Fruit fly (Drosophila melanogaster) whole organism, embryonic: ENCODE measurements around the gene CG5104.

Source experiments
- CG10147 ChIP-seq: fragments of 200-800 bp; sonication (Bioruptor generic); optimal IDR thresholded peaks from 2 replicates; lab custom pipeline; 2019; ENCODE audit warnings: missing biosample characterization, mild to moderate bottlenecking, missing genetic modification characterization, moderate library complexity
- CG11398 ChIP-seq: fragments of 200-800 bp; sonication (Bioruptor generic); optimal IDR thresholded peaks from 2 replicates; lab custom pipeline; 2016; ENCODE audit warnings: missing biosample characterization, missing genetic modification characterization
- CG11696 ChIP-seq: fragments of 200-800 bp; sonication (Bioruptor generic); IDR thresholded peaks from 2 replicates; pipeline ENCODE4 v1.3.6; 2022; ENCODE audit warnings: missing biosample characterization, missing genetic modification characterization
- CG11723 ChIP-seq: fragments of 200-800 bp; sonication (Bioruptor generic); optimal IDR thresholded peaks from 2 replicates; lab custom pipeline; 2017; ENCODE audit warnings: missing biosample characterization, mild to moderate bottlenecking, missing genetic modification characterization
- CG12299 ChIP-seq: fragments of 200-800 bp; sonication (Bioruptor generic); optimal IDR thresholded peaks from 2 replicates; lab custom pipeline; 2018; ENCODE audit warnings: missing biosample characterization, mild to moderate bottlenecking, missing genetic modification characterization
- CG13296 ChIP-seq: fragments of 200-800 bp; sonication (Bioruptor generic); optimal IDR thresholded peaks from 3 replicates; lab custom pipeline; 2018; ENCODE audit warnings: missing biosample characterization, mild to moderate bottlenecking, missing genetic modification characterization
- CG14860 ChIP-seq: fragments of 200-800 bp; sonication (Bioruptor generic); IDR thresholded peaks from 3 replicates; pipeline ENCODE4 v1.3.6; 2022; ENCODE audit warnings: missing biosample characterization, missing genetic modification characterization; ENCODE audit not compliant: partially characterized antibody
- CG15601 ChIP-seq: fragments of 200-800 bp; sonication (Bioruptor generic); optimal IDR thresholded peaks from 3 replicates; lab custom pipeline; 2019; ENCODE audit warnings: missing biosample characterization, mild to moderate bottlenecking, missing genetic modification characterization, moderate library complexity
- CG16813 ChIP-seq: fragments of 200-800 bp; sonication (Bioruptor generic); IDR thresholded peaks from 3 replicates; pipeline ENCODE4 v1.3.6; 2022; ENCODE audit warnings: missing biosample characterization, missing genetic modification characterization; ENCODE audit not compliant: partially characterized antibody
- CG17361 ChIP-seq: fragments of 200-800 bp; sonication (Bioruptor generic); IDR thresholded peaks from 3 replicates; pipeline ENCODE4 v1.3.6; 2022; ENCODE audit warnings: missing biosample characterization, missing genetic modification characterization
- CG17802 ChIP-seq: fragments of 200-800 bp; sonication (Bioruptor generic); optimal IDR thresholded peaks from 2 replicates; lab custom pipeline; 2018; ENCODE audit warnings: missing biosample characterization, mild to moderate bottlenecking, missing genetic modification characterization, moderate library complexity
- CG32767 ChIP-seq: fragments of 200-800 bp; sonication (Bioruptor generic); IDR thresholded peaks from 2 replicates; pipeline ENCODE4 v1.3.6; 2022; ENCODE audit warnings: missing biosample characterization, missing genetic modification characterization
- CG32772 ChIP-seq: fragments of 200-800 bp; sonication (Bioruptor generic); IDR thresholded peaks from 2 replicates; pipeline ENCODE4 v1.3.6; 2022; ENCODE audit warnings: missing biosample characterization, missing genetic modification characterization
- CG34224 ChIP-seq: fragments of 200-800 bp; sonication (Bioruptor generic); IDR thresholded peaks from 3 replicates; pipeline ENCODE4 v1.3.6; 2022; ENCODE audit warnings: missing biosample characterization, missing genetic modification characterization; ENCODE audit not compliant: partially characterized antibody
- CG5953 ChIP-seq: fragments of 200-800 bp; sonication (Bioruptor generic); IDR thresholded peaks from 2 replicates; pipeline ENCODE4 v1.3.6; 2022; ENCODE audit warnings: missing biosample characterization, missing genetic modification characterization
- CG6683 ChIP-seq: fragments of 200-800 bp; sonication (Bioruptor generic); optimal IDR thresholded peaks from 2 replicates; lab custom pipeline; 2017; ENCODE audit warnings: missing biosample characterization, mild to moderate bottlenecking, missing genetic modification characterization, missing genetic modification reagents
- CG6791 ChIP-seq: fragments of 200-800 bp; sonication (Bioruptor generic); IDR thresholded peaks from 3 replicates; pipeline ENCODE4 v1.3.6; 2022; ENCODE audit warnings: missing biosample characterization, missing genetic modification characterization; ENCODE audit not compliant: partially characterized antibody
- CG8281 ChIP-seq: fragments of 200-800 bp; sonication (Bioruptor generic); optimal IDR thresholded peaks from 2 replicates; lab custom pipeline; 2018; ENCODE audit warnings: missing biosample characterization, mild to moderate bottlenecking, missing genetic modification characterization, moderate library complexity
- CG8359 ChIP-seq: fragments of 200-800 bp; sonication (Bioruptor generic); optimal IDR thresholded peaks from 2 replicates; lab custom pipeline; 2017; ENCODE audit warnings: missing biosample characterization, mild to moderate bottlenecking, missing genetic modification characterization, borderline replicate concordance
- CG9727 ChIP-seq: fragments of 200-800 bp; sonication (Bioruptor generic); optimal IDR thresholded peaks from 3 replicates; lab custom pipeline; 2017; ENCODE audit warnings: missing biosample characterization, mild to moderate bottlenecking, missing genetic modification characterization
- Dfd ChIP-seq, 2 experiments: fragments of >200 bp; optimal IDR thresholded peaks; 2 replicates each; lab custom pipeline; 2017; ENCODE audit warnings: missing biosample characterization in 2 of 2, missing genetic modification characterization in 2 of 2
- Dip2 ChIP-seq: fragments of 200-800 bp; sonication (Bioruptor generic); IDR thresholded peaks from 2 replicates; pipeline ENCODE4 v1.3.6; 2022; ENCODE audit warnings: missing biosample characterization, missing genetic modification characterization
- Dref ChIP-seq: fragments of 200-800 bp; sonication (Bioruptor generic); IDR thresholded peaks from 2 replicates; pipeline ENCODE4 v1.3.6; 2022; ENCODE audit warnings: missing biosample characterization, missing genetic modification characterization
- GATAe ChIP-seq: fragments of 200-800 bp; sonication (Bioruptor generic); conservative IDR thresholded peaks from 2 replicates; pipeline ENCODE4 v1.3.6; 2022; ENCODE audit warnings: missing biosample characterization, missing genetic modification characterization
- H15 ChIP-seq: fragments of 200-800 bp; sonication (Bioruptor generic); IDR thresholded peaks from 3 replicates; pipeline ENCODE4 v1.3.6; 2022; ENCODE audit warnings: missing biosample characterization, missing genetic modification characterization
- HLH3B ChIP-seq: fragments of 200-800 bp; sonication (Bioruptor generic); IDR thresholded peaks from 2 replicates; pipeline ENCODE4 v1.3.6; 2022; ENCODE audit warnings: missing biosample characterization, missing genetic modification characterization
- HLH4C ChIP-seq: fragments of 200-800 bp; sonication (Bioruptor generic); IDR thresholded peaks from 3 replicates; pipeline ENCODE4 v1.3.6; 2022; ENCODE audit warnings: missing biosample characterization, missing genetic modification characterization; ENCODE audit not compliant: partially characterized antibody
- Hand ChIP-seq: fragments of 200-800 bp; sonication (Bioruptor generic); optimal IDR thresholded peaks from 2 replicates; lab custom pipeline; 2017; ENCODE audit warnings: mild to moderate bottlenecking, missing biosample characterization, missing genetic modification reagents, missing genetic modification characterization
- Hsf ChIP-seq: fragments of 200-800 bp; sonication (Bioruptor generic); optimal IDR thresholded peaks from 3 replicates; lab custom pipeline; 2016; ENCODE audit warnings: missing biosample characterization, missing genetic modification characterization
- Jarid2 ChIP-seq: fragments of 200-800 bp; sonication (Bioruptor generic); optimal IDR thresholded peaks from 3 replicates; lab custom pipeline; 2017; ENCODE audit warnings: mild to moderate bottlenecking, missing biosample characterization, missing genetic modification reagents, missing genetic modification characterization
- Meics ChIP-seq: fragments of 200-800 bp; sonication (Bioruptor generic); optimal IDR thresholded peaks from 2 replicates; lab custom pipeline; 2017; ENCODE audit warnings: missing biosample characterization, mild to moderate bottlenecking, missing genetic modification characterization
- Scr ChIP-seq: fragments of 200-800 bp; sonication (Bioruptor generic); IDR thresholded peaks from 2 replicates; pipeline ENCODE4 v1.3.6; 2022; ENCODE audit warnings: missing biosample characterization, missing genetic modification characterization; ENCODE audit not compliant: partially characterized antibody
- ase ChIP-seq: fragments of 200-800 bp; sonication (Bioruptor generic); IDR thresholded peaks from 3 replicates; pipeline ENCODE4 v1.3.6; 2022; ENCODE audit warnings: missing biosample characterization, missing genetic modification characterization
- inv ChIP-seq: fragments of 200-800 bp; sonication (Bioruptor generic); IDR thresholded peaks from 2 replicates; pipeline ENCODE4 v1.3.6; 2022; ENCODE audit warnings: missing biosample characterization, missing genetic modification characterization; ENCODE audit not compliant: partially characterized antibody
- knrl ChIP-seq: fragments of 200-800 bp; sonication (Bioruptor generic); IDR thresholded peaks from 3 replicates; pipeline ENCODE4 v1.3.6; 2022; ENCODE audit warnings: missing biosample characterization, missing genetic modification characterization; ENCODE audit not compliant: partially characterized antibody
- luna ChIP-seq: fragments of 200-800 bp; sonication (Bioruptor generic); optimal IDR thresholded peaks from 2 replicates; lab custom pipeline; 2016; ENCODE audit warnings: missing biosample characterization, missing genetic modification characterization
- mld ChIP-seq: fragments of 200-800 bp; sonication (Bioruptor generic); IDR thresholded peaks from 3 replicates; pipeline ENCODE4 v1.3.6; 2022; ENCODE audit warnings: missing biosample characterization, missing genetic modification characterization; ENCODE audit not compliant: partially characterized antibody
- phol ChIP-seq: fragments of 200-800 bp; sonication (Bioruptor generic); optimal IDR thresholded peaks from 3 replicates; lab custom pipeline; 2018; ENCODE audit warnings: missing biosample characterization, mild to moderate bottlenecking, missing genetic modification characterization, moderate library complexity
- row ChIP-seq: fragments of 200-800 bp; sonication (Bioruptor generic); IDR thresholded peaks from 3 replicates; pipeline ENCODE4 v1.3.6; 2022; ENCODE audit warnings: missing biosample characterization, missing genetic modification characterization
- sc ChIP-seq, 3 experiments: fragments of >200 bp in 2 of 3; fragments of 200-800 bp in 1 of 3; sonication (Bioruptor generic) in 1 of 3; optimal IDR thresholded peaks; 2 replicates in 2 of 3; 3 replicates in 1 of 3; lab custom pipeline; 2017; ENCODE audit warnings: mild to moderate bottlenecking in 1 of 3, missing biosample characterization in 1 of 3, missing genetic modification characterization in 1 of 3, missing genetic modification reagents in 1 of 3
- sens ChIP-seq: fragments of 200-800 bp; sonication (Bioruptor generic); peaks from one replicate; lab custom pipeline; 2016; ENCODE audit warnings: missing biosample characterization, missing genetic modification characterization
- vnd ChIP-seq: fragments of 200-800 bp; sonication (Bioruptor generic); IDR thresholded peaks from 3 replicates; pipeline ENCODE4 v1.3.6; 2022; ENCODE audit warnings: missing biosample characterization, missing genetic modification characterization; ENCODE audit not compliant: partially characterized antibody

Gene CG5104

DNA sequence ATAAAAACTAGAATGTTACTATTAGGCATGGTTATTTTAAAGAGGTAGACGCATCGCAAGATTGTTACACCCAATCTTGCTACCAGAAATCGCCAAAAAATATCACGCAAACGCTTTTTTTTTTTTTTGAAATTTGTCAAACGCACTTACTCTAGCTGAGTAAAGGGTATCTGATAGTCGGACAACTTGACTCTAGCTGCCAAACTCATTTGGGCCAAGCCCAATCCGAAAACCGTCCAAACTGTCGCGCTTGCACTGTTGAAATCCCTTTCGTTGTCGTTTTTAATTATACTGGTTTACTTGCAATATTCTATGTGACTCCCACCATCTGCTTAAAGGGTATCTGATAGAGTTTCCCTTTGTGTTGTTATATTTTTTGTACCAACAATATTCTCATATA is 17.6 kb upstream of the CG5104 start (continued):
- TF ChIP-seq Jarid2 (GFP tag; lab: Kevin White, UChicago) (no peak), CG11696 (GFP tag; lab: Robert Waterston, UW) (no peak), CG13296 (GFP tag; lab: Kevin White, UChicago) (no peak), CG17361 (GFP tag; lab: Robert Waterston, UW) (no peak), sc (optimal IDR thresholded peaks at IDR 0.05; lab: Kevin White, UChicago) (no peak), sc (GFP tag; optimal IDR thresholded peaks at IDR 0.05; lab: Kevin White, UChicago) (no peak), Dip2 (GFP tag; lab: Robert Waterston, UW) (no peak), CG12299 (tag; lab: Kevin White, UChicago) (no peak), Dfd (GFP tag; optimal IDR thresholded peaks at IDR 0.05; lab: Kevin White, UChicago) (no peak), CG11723 (GFP tag; lab: Kevin White, UChicago) (no peak), knrl (GFP tag; lab: Robert Waterston, UW) (peak; percentile 11; the same call in 1 of the 3 replicates), Dref (no peak), phol (tag; lab: Kevin White, UChicago) (no peak), CG16813 (GFP tag; lab: Robert Waterston, UW) (peak; percentile 78), CG8359 (GFP tag; lab: Kevin White, UChicago) (no peak), Hand (GFP tag; lab: Kevin White, UChicago) (no peak), GATAe (GFP tag; lab: Robert Waterston, UW) (no peak), CG6683 (GFP tag; lab: Kevin White, UChicago) (no peak), vnd (GFP tag; lab: Robert Waterston, UW) (0 out of 3 replicates have a peak, but pooled peaks have one; percentile 36), CG32772 (GFP tag; lab: Robert Waterston, UW) (no peak), Scr (peak; percentile 46), luna (GFP tag; lab: Kevin White, UChicago) (no peak), CG15601 (tag; lab: Kevin White, UChicago) (no peak), HLH3B (GFP tag; lab: Robert Waterston, UW) (no peak), CG14860 (peak; percentile 58; the same call in 2 of the 3 replicates), CG10147 (GFP tag; lab: Kevin White, UChicago) (no peak), Meics (GFP tag; lab: Kevin White, UChicago) (no peak), ase (GFP tag; lab: Robert Waterston, UW) (no peak), row (GFP tag; lab: Robert Waterston, UW) (no peak), CG8281 (tag; lab: Kevin White, UChicago) (no peak), Hsf (GFP tag; lab: Kevin White, UChicago) (no peak), CG34224 (GFP tag; lab: Robert Waterston, UW) (no peak), mld (GFP tag; lab: Robert Waterston, UW) (0 out of 3 replicates have a peak, but pooled peaks have one; percentile 35), CG6791 (GFP tag; lab: Robert Waterston, UW) (peak; percentile 54; the same call in 2 of the 3 replicates), H15 (no peak), CG17802 (tag; lab: Kevin White, UChicago) (no peak), inv (peak; percentile 25; the same call in 1 of the 2 replicates), CG11398 (GFP tag; lab: Kevin White, UChicago) (no peak), sens (GFP tag; lab: Kevin White, UChicago) (no peak), CG5953 (GFP tag; lab: Robert Waterston, UW) (no peak), CG32767 (GFP tag; lab: Robert Waterston, UW) (no peak), HLH4C (peak; percentile 62; the same call in 2 of the 3 replicates), CG9727 (GFP tag; lab: Kevin White, UChicago) (no peak)
